Fruit fly (Drosophila melanogaster): Measurements from ENCODE around the gene CG14421.

The CG14421 gene

dm6 chrX:2934827-2935226 lies 6.4 kb upstream of the CG14421 start, which contains the start of gene CG3592:
TSS of gene CG3592 (plus strand) at chrX:2935127.
- TF ChIP-seq Dif (GFP tag; optimal IDR thresholded peaks at IDR 0.05; ENCODE audit: partially characterized antibody) (no peak), Hnf4 (GFP tag; optimal IDR thresholded peaks at IDR 0.05) (no peak), Jra (GFP tag; optimal IDR thresholded peaks at IDR 0.05) (no peak), N (GFP tag; optimal IDR thresholded peaks at IDR 0.05) (no peak), pan (optimal IDR thresholded peaks at IDR 0.05) (no peak), sv (GFP tag; optimal IDR thresholded peaks at IDR 0.05) (no peak), Hr83 (GFP tag; optimal IDR thresholded peaks at IDR 0.05; ENCODE audit: poor library complexity, severe bottlenecking) (no peak), lola (GFP tag; optimal IDR thresholded peaks at IDR 0.05) (no peak), dl (GFP tag; optimal IDR thresholded peaks at IDR 0.05; ENCODE audit: insufficient read depth in 1 of 2, partially characterized antibody in 2 of 2) (no peak), Hr78 (GFP tag; optimal IDR thresholded peaks at IDR 0.05) (no peak), br (GFP tag; optimal IDR thresholded peaks at IDR 0.05) (no peak), HLH106 (tag; optimal IDR thresholded peaks at IDR 0.05) (no peak), dmrt93B (GFP tag; optimal IDR thresholded peaks at IDR 0.05) (no peak), rgr (GFP tag; optimal IDR thresholded peaks at IDR 0.05) (no peak), Rel (GFP tag; optimal IDR thresholded peaks at IDR 0.05) (no peak), Rel (tag; optimal IDR thresholded peaks at IDR 0.05) (no peak), woc (GFP tag; optimal IDR thresholded peaks at IDR 0.05) (no peak), h (GFP tag; optimal IDR thresholded peaks at IDR 0.05) (no peak), sage (GFP tag; optimal IDR thresholded peaks at IDR 0.05) (no peak), brk (GFP tag; optimal IDR thresholded peaks at IDR 0.05) (no peak)

dm6 chrX:2936727-2937126 lies 4.5 kb upstream of the CG14421 start, which contains the start of gene CG3598:
TSS of gene CG3598 (plus strand) at chrX:2937027.
- no peak for TF ChIP-seq GATAd (GFP tag; optimal IDR thresholded peaks at IDR 0.05)
- TF ChIP-seq brk (GFP tag; optimal IDR thresholded peaks at IDR 0.05): no peak
- TF ChIP-seq CG32264 (GFP tag; optimal IDR thresholded peaks at IDR 0.05): no peak
- no peak for TF ChIP-seq Dif (GFP tag; optimal IDR thresholded peaks at IDR 0.05; ENCODE audit: partially characterized antibody)
- no peak for TF ChIP-seq dsf (GFP tag; optimal IDR thresholded peaks at IDR 0.05; ENCODE audit: borderline replicate concordance)
- TF ChIP-seq OdsH (GFP tag; optimal IDR thresholded peaks at IDR 0.05): no peak
- no peak for TF ChIP-seq Jra (GFP tag; optimal IDR thresholded peaks at IDR 0.05)
- no peak for TF ChIP-seq Hnf4 (GFP tag; optimal IDR thresholded peaks at IDR 0.05)

dm6 chrX:2938556-2938955 lies 2.7 kb upstream of the CG14421 start, which contains the start of gene CG14420:
TSS of gene CG14420 (plus strand) at chrX:2938856.
- TF ChIP-seq N (GFP tag; optimal IDR thresholded peaks at IDR 0.05): no peak
- no peak for TF ChIP-seq dmrt93B (GFP tag; optimal IDR thresholded peaks at IDR 0.05)
- TF ChIP-seq jim (GFP tag; optimal IDR thresholded peaks at IDR 0.05): no peak
- TF ChIP-seq Hr83 (GFP tag; optimal IDR thresholded peaks at IDR 0.05; ENCODE audit: poor library complexity, severe bottlenecking): no peak
- no peak for TF ChIP-seq Hr78 (GFP tag; optimal IDR thresholded peaks at IDR 0.05)
- no peak for TF ChIP-seq lola (GFP tag; optimal IDR thresholded peaks at IDR 0.05)
- TF ChIP-seq Sp1 (GFP tag; optimal IDR thresholded peaks at IDR 0.05): no peak
- no peak for TF ChIP-seq tai (GFP tag; optimal IDR thresholded peaks at IDR 0.05)
- no peak for TF ChIP-seq ey (GFP tag; optimal IDR thresholded peaks at IDR 0.05)
- TF ChIP-seq CG32264 (GFP tag; optimal IDR thresholded peaks at IDR 0.05): no peak
- TF ChIP-seq h (GFP tag; optimal IDR thresholded peaks at IDR 0.05): no peak
- TF ChIP-seq woc (GFP tag; optimal IDR thresholded peaks at IDR 0.05): no peak
- TF ChIP-seq GATAd (GFP tag; optimal IDR thresholded peaks at IDR 0.05): no peak
- no peak for TF ChIP-seq dsf (GFP tag; optimal IDR thresholded peaks at IDR 0.05; ENCODE audit: borderline replicate concordance)
- TF ChIP-seq br (GFP tag; optimal IDR thresholded peaks at IDR 0.05): no peak
- TF ChIP-seq Jra (GFP tag; optimal IDR thresholded peaks at IDR 0.05): no peak
- no peak for TF ChIP-seq usp (GFP tag; optimal IDR thresholded peaks at IDR 0.05)
- TF ChIP-seq Dfd (GFP tag; optimal IDR thresholded peaks at IDR 0.05): no peak

dm6 chrX:2943086-2943485 lies 1.9 kb downstream of the CG14421 start, which contains the start of gene CG14422:
TSS of gene CG14422 (plus strand) at chrX:2943386.
- TF ChIP-seq OdsH (GFP tag; optimal IDR thresholded peaks at IDR 0.05) (no peak), sage (GFP tag; optimal IDR thresholded peaks at IDR 0.05) (no peak), woc (GFP tag; optimal IDR thresholded peaks at IDR 0.05) (no peak), dmrt93B (GFP tag; optimal IDR thresholded peaks at IDR 0.05) (no peak), tai (GFP tag; optimal IDR thresholded peaks at IDR 0.05) (no peak), CrebA (GFP tag; optimal IDR thresholded peaks at IDR 0.05; ENCODE audit: borderline replicate concordance) (no peak), CG9705 (GFP tag; optimal IDR thresholded peaks at IDR 0.05) (no peak), Mio (GFP tag; optimal IDR thresholded peaks at IDR 0.05) (no peak), usp (GFP tag; optimal IDR thresholded peaks at IDR 0.05) (no peak), brk (GFP tag; optimal IDR thresholded peaks at IDR 0.05) (no peak), Abd-B (GFP tag; optimal IDR thresholded peaks at IDR 0.05) (no peak)
